Worm (Caenorhabditis elegans): ENCODE measurements around the gene cdr-7.

DNA sequence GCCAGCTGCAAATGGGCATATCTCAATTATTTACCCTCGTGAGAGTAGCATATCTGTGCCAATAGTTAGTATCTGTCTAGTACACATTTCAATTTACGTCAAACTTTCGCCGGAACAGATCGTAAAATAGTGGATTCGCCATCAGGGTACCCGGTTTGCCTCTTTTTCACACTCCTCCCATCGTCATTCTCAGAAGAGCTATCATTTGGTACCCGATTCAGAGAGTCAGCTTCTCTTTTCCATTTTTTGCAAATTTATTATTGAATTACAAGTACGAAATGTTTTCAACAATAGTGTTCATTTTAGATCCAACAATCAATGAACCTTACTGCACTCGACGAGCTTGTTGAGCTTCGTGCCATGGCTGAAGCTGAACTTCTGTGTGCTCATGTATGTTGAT is 17.1 kb upstream of the cdr-7 start, which contains the start of gene C54D10.5:
- TF ChIP-seq nhr-12 (tag; optimal IDR thresholded peaks at IDR 0.05) (no peak), sptf-1 (tag; optimal IDR thresholded peaks at IDR 0.05) (no peak), snpc-4 (tag; optimal IDR thresholded peaks at IDR 0.05) (no peak), unc-39 (tag; optimal IDR thresholded peaks at IDR 0.05) (no peak), nhr-237 (tag; optimal IDR thresholded peaks at IDR 0.05) (no peak), ztf-11 (tag; optimal IDR thresholded peaks at IDR 0.05) (no peak), mls-2 (tag; optimal IDR thresholded peaks at IDR 0.05) (no peak), lsy-2 (tag; optimal IDR thresholded peaks at IDR 0.05) (no peak), bed-3 (GFP tag; optimal IDR thresholded peaks at IDR 0.05) (no peak), ces-1 (GFP tag; optimal IDR thresholded peaks at IDR 0.05) (no peak)

Measured in whole organism, mixed stage, embryonic.